Fruit fly (Drosophila melanogaster) whole organism, embryonic: ENCODE data around the gene Nthl1.

Source experiments
- Aef1 ChIP-seq: fragments of 200-800 bp; sonication (Bioruptor generic); IDR thresholded peaks from 3 replicates; pipeline ENCODE4 v1.3.6; 2022; ENCODE audit warnings: missing biosample characterization, missing genetic modification characterization
- Awh ChIP-seq: fragments of 200-800 bp; sonication (Bioruptor generic); IDR thresholded peaks from 2 replicates; pipeline ENCODE4, ENCODE4 v1.3.6; 2022; ENCODE audit warnings: missing biosample characterization, missing genetic modification characterization
- CG10543 ChIP-seq: fragments of 200-800 bp; sonication (Bioruptor generic); optimal IDR thresholded peaks from 3 replicates; lab custom pipeline; 2017; ENCODE audit warnings: missing biosample characterization, mild to moderate bottlenecking, missing genetic modification characterization, moderate library complexity
- CG1233 ChIP-seq: fragments of 200-800 bp; sonication (Bioruptor generic); optimal IDR thresholded peaks from 4 replicates; lab custom pipeline; 2018; ENCODE audit warnings: missing biosample characterization, mild to moderate bottlenecking, missing genetic modification characterization
- CG17361 ChIP-seq: fragments of 200-800 bp; sonication (Bioruptor generic); IDR thresholded peaks from 3 replicates; pipeline ENCODE4 v1.3.6; 2022; ENCODE audit warnings: missing biosample characterization, missing genetic modification characterization
- CG2202 ChIP-seq: fragments of 200-800 bp; sonication (Bioruptor generic); optimal IDR thresholded peaks from 2 replicates; lab custom pipeline; 2018; ENCODE audit warnings: missing biosample characterization, mild to moderate bottlenecking, missing genetic modification characterization
- CG2678 ChIP-seq: fragments of 200-800 bp; sonication (Bioruptor generic); optimal IDR thresholded peaks from 3 replicates; lab custom pipeline; 2019; ENCODE audit warnings: missing biosample characterization, mild to moderate bottlenecking, missing genetic modification characterization, moderate library complexity
- CG4360 ChIP-seq: fragments of 200-800 bp; sonication (Bioruptor generic); IDR thresholded peaks from 2 replicates; pipeline ENCODE4 v1.3.6; 2022; ENCODE audit warnings: missing biosample characterization, missing genetic modification characterization
- Dek ChIP-seq: fragments of 200-800 bp; sonication (Bioruptor generic); optimal IDR thresholded peaks from 3 replicates; lab custom pipeline; 2019; ENCODE audit warnings: missing biosample characterization, mild to moderate bottlenecking, missing genetic modification characterization, moderate library complexity
- GATAe ChIP-seq: fragments of 200-800 bp; sonication (Bioruptor generic); conservative IDR thresholded peaks from 2 replicates; pipeline ENCODE4 v1.3.6; 2022; ENCODE audit warnings: missing biosample characterization, missing genetic modification characterization
- Hr78 ChIP-seq, 2 experiments: fragments of 200-800 bp in 1 of 2; fragments of >200 bp in 1 of 2; sonication (Bioruptor generic) in 1 of 2; optimal IDR thresholded peaks; 2 replicates each; lab custom pipeline; 2017 to 2019; ENCODE audit warnings: missing biosample characterization in 2 of 2, missing genetic modification characterization in 2 of 2, mild to moderate bottlenecking in 1 of 2, moderate library complexity in 1 of 2
- Med ChIP-seq: fragments of 200-800 bp; sonication (Bioruptor generic); peaks from one replicate; lab custom pipeline; 2016; ENCODE audit warnings: missing biosample characterization, missing genetic modification characterization, mild to moderate bottlenecking, inconsistent platforms, moderate library complexity
- Myb ChIP-seq: fragments of 200-800 bp; sonication (Bioruptor generic); optimal IDR thresholded peaks from 2 replicates; lab custom pipeline; 2016; ENCODE audit warnings: missing biosample characterization, missing genetic modification characterization
- Ravus ChIP-seq: fragments of 200-800 bp; sonication (Bioruptor generic); IDR thresholded peaks from 2 replicates; pipeline ENCODE4 v1.3.6; 2022; ENCODE audit warnings: missing biosample characterization, missing genetic modification characterization
- Ssrp ChIP-seq: fragments of 200-800 bp; sonication (Bioruptor generic); optimal IDR thresholded peaks from 2 replicates; lab custom pipeline; 2018; ENCODE audit warnings: missing biosample characterization, mild to moderate bottlenecking, missing genetic modification characterization, moderate library complexity
- Stat92E ChIP-seq, 3 experiments: fragments of >200 bp in 2 of 3; fragments of 200-800 bp in 1 of 3; sonication (Bioruptor generic) in 1 of 3; optimal IDR thresholded peaks; 2 replicates each; lab custom pipeline; 2017 to 2019; ENCODE audit warnings: missing biosample characterization in 3 of 3, missing genetic modification characterization in 3 of 3, mild to moderate bottlenecking in 1 of 3, moderate library complexity in 1 of 3
- Taf1 ChIP-seq: fragments of 200-800 bp; sonication (Bioruptor generic); IDR thresholded peaks from 2 replicates; pipeline ENCODE4 v1.3.6; 2022; ENCODE audit warnings: missing biosample characterization, missing genetic modification characterization
- Xrp1 ChIP-seq: fragments of 200-800 bp; sonication (Bioruptor generic); IDR thresholded peaks from 2 replicates; pipeline ENCODE4 v1.3.6; 2022; ENCODE audit warnings: missing biosample characterization, missing genetic modification characterization
- ash1 ChIP-seq: fragments of 200-800 bp; sonication (Bioruptor generic); optimal IDR thresholded peaks from 2 replicates; lab custom pipeline; 2018; ENCODE audit warnings: missing biosample characterization, mild to moderate bottlenecking, missing genetic modification characterization
- bbx ChIP-seq: fragments of 200-800 bp; sonication (Bioruptor generic); IDR thresholded peaks from 2 replicates; pipeline ENCODE4 v1.3.6; 2022; ENCODE audit warnings: missing biosample characterization, missing genetic modification characterization; ENCODE audit not compliant: partially characterized antibody
- chinmo ChIP-seq: fragments of 200-800 bp; sonication (Bioruptor generic); IDR thresholded peaks from 4 replicates; pipeline ENCODE4 v1.3.6; 2022; ENCODE audit warnings: missing biosample characterization, missing genetic modification characterization; ENCODE audit not compliant: partially characterized antibody
- croc ChIP-seq: fragments of 200-800 bp; sonication (Bioruptor generic); conservative IDR thresholded peaks from 3 replicates; pipeline ENCODE4 v1.3.6; 2022; ENCODE audit warnings: missing biosample characterization, missing genetic modification characterization
- crol ChIP-seq: fragments of 200-800 bp; sonication (Bioruptor generic); IDR thresholded peaks from 2 replicates; pipeline ENCODE4 v1.3.6; 2022; ENCODE audit warnings: missing biosample characterization, missing genetic modification characterization
- crp ChIP-seq, 2 experiments: fragments of 200-800 bp; sonication (Bioruptor generic); optimal IDR thresholded peaks; 2 replicates in 1 of 2; 3 replicates in 1 of 2; lab custom pipeline; 2017; ENCODE audit warnings: missing biosample characterization in 2 of 2, missing genetic modification characterization in 2 of 2, mild to moderate bottlenecking in 1 of 2, moderate library complexity in 1 of 2
- cwo ChIP-seq: fragments of 200-800 bp; sonication (Bioruptor generic); optimal IDR thresholded peaks from 3 replicates; lab custom pipeline; 2017; ENCODE audit warnings: missing biosample characterization, missing genetic modification characterization, mild to moderate bottlenecking, moderate library complexity, missing genetic modification reagents
- danr ChIP-seq: fragments of 200-800 bp; sonication (Bioruptor generic); IDR thresholded peaks from 2 replicates; pipeline ENCODE4 v1.3.6; 2022; ENCODE audit warnings: missing biosample characterization, missing genetic modification characterization
- dmrt11E ChIP-seq: fragments of 200-800 bp; sonication (Bioruptor generic); optimal IDR thresholded peaks from 3 replicates; lab custom pipeline; 2018; ENCODE audit warnings: missing biosample characterization, mild to moderate bottlenecking, missing genetic modification characterization, moderate library complexity
- gcm ChIP-seq: fragments of 200-800 bp; sonication (Bioruptor generic); optimal IDR thresholded peaks from 2 replicates; lab custom pipeline; 2019; ENCODE audit warnings: missing biosample characterization, mild to moderate bottlenecking, missing genetic modification characterization, moderate library complexity
- gsb ChIP-seq: fragments of 200-800 bp; sonication (Bioruptor generic); IDR thresholded peaks from 2 replicates; pipeline ENCODE4 v1.3.6; 2022; ENCODE audit warnings: missing biosample characterization, missing genetic modification characterization
- maf-S ChIP-seq: fragments of 200-800 bp; sonication (Bioruptor generic); optimal IDR thresholded peaks from 2 replicates; lab custom pipeline; 2016; ENCODE audit warnings: missing biosample characterization, missing genetic modification characterization
- mirr ChIP-seq: fragments of 200-800 bp; sonication (Bioruptor generic); optimal IDR thresholded peaks from 3 replicates; lab custom pipeline; 2018; ENCODE audit warnings: missing biosample characterization, mild to moderate bottlenecking, missing genetic modification characterization
- odd ChIP-seq: fragments of 200-800 bp; sonication (Bioruptor generic); optimal IDR thresholded peaks from 2 replicates; lab custom pipeline; 2017; ENCODE audit warnings: missing biosample characterization, mild to moderate bottlenecking, missing genetic modification characterization
- pum ChIP-seq: fragments of 200-800 bp; sonication (Bioruptor generic); optimal IDR thresholded peaks from 2 replicates; lab custom pipeline; 2016; ENCODE audit warnings: missing biosample characterization, missing genetic modification characterization
- ro ChIP-seq: fragments of 200-800 bp; sonication (Bioruptor generic); IDR thresholded peaks from 2 replicates; pipeline ENCODE4 v1.3.6; 2022; ENCODE audit warnings: missing biosample characterization, missing genetic modification characterization
- run ChIP-seq: fragments of 200-800 bp; sonication (Bioruptor generic); optimal IDR thresholded peaks from 3 replicates; lab custom pipeline; 2018; ENCODE audit warnings: missing biosample characterization, mild to moderate bottlenecking, missing genetic modification characterization
- sr ChIP-seq: fragments of 200-800 bp; sonication (Bioruptor generic); IDR thresholded peaks from 3 replicates; pipeline ENCODE4 v1.3.6; 2022; ENCODE audit warnings: missing biosample characterization, missing genetic modification characterization
- sug ChIP-seq: fragments of 200-800 bp; optimal IDR thresholded peaks from 2 replicates; lab custom pipeline; 2019; ENCODE audit warnings: missing biosample characterization, mild to moderate bottlenecking, missing genetic modification characterization, moderate library complexity
- tio ChIP-seq: fragments of 200-800 bp; sonication (Bioruptor generic); optimal IDR thresholded peaks from 2 replicates; lab custom pipeline; 2017; ENCODE audit warnings: missing biosample characterization, missing genetic modification characterization, inconsistent platforms
- twi ChIP-seq: fragments of 200-800 bp; optimal IDR thresholded peaks from 2 replicates; lab custom pipeline; 2019; ENCODE audit warnings: missing biosample characterization, mild to moderate bottlenecking, missing genetic modification characterization, moderate library complexity
- vnd ChIP-seq: fragments of 200-800 bp; sonication (Bioruptor generic); IDR thresholded peaks from 3 replicates; pipeline ENCODE4 v1.3.6; 2022; ENCODE audit warnings: missing biosample characterization, missing genetic modification characterization; ENCODE audit not compliant: partially characterized antibody

Gene Nthl1

dm6 chr2L:20936420-20936819, 8.8 kb upstream of the Nthl1 start (continued):
- no peak for TF ChIP-seq gsb (GFP tag; lab: Robert Waterston, UW)
- TF ChIP-seq pum (GFP tag; lab: Kevin White, UChicago): no peak
- no peak for TF ChIP-seq odd (GFP tag; lab: Kevin White, UChicago)
- peak; percentile 68; the same call in 2 of the 3 replicates for TF ChIP-seq CG17361 (GFP tag; lab: Robert Waterston, UW)
- no peak for TF ChIP-seq Ravus (GFP tag; lab: Robert Waterston, UW)
- TF ChIP-seq CG1233 (GFP tag; lab: Kevin White, UChicago): no peak
- TF ChIP-seq Xrp1 (GFP tag; lab: Robert Waterston, UW): peak; percentile 24; the same call in 1 of the 2 replicates
- TF ChIP-seq dmrt11E (tag; lab: Kevin White, UChicago): peak; percentile 32
- no peak for TF ChIP-seq Myb (GFP tag; lab: Kevin White, UChicago)
- TF ChIP-seq Taf1 (GFP tag; lab: Robert Waterston, UW): no peak
- TF ChIP-seq danr: no peak
- TF ChIP-seq ash1 (GFP tag; lab: Kevin White, UChicago): no peak
- peak; percentile 40 for TF ChIP-seq tio (GFP tag; lab: Kevin White, UChicago)
- TF ChIP-seq cwo (GFP tag; lab: Kevin White, UChicago): no peak
- no peak for TF ChIP-seq CG2202 (tag; lab: Kevin White, UChicago)
- no peak for TF ChIP-seq ro (GFP tag; lab: Robert Waterston, UW)
- peak; percentile 13 for TF ChIP-seq Ssrp
- peak; percentile 9 for TF ChIP-seq CG2678 (tag; lab: Kevin White, UChicago)
- TF ChIP-seq sr (GFP tag; lab: Robert Waterston, UW): no peak

dm6 chr2L:20936061-20936390, 8.4 kb upstream of the Nthl1 start:
- TF ChIP-seq sug (tag; lab: Kevin White, UChicago) (peak; percentile 84), sr (GFP tag; lab: Robert Waterston, UW) (no peak), maf-S (GFP tag; lab: Kevin White, UChicago) (no peak), mirr (GFP tag; lab: Kevin White, UChicago) (peak; percentile 46), chinmo (GFP tag; lab: Robert Waterston, UW) (peak; percentile 60; the same call in 1 of the 4 replicates), Hr78 (GFP tag; optimal IDR thresholded peaks at IDR 0.05; lab: Kevin White, UChicago) (peak in 1 of 2 experiments; percentile 35), Dek (tag; lab: Kevin White, UChicago) (no peak), twi (tag; lab: Kevin White, UChicago) (peak; percentile 82), Med (GFP tag; lab: Kevin White, UChicago) (peak; percentile 65), Aef1 (GFP tag; lab: Robert Waterston, UW) (peak; percentile 50; the same call in 1 of the 3 replicates), CG10543 (peak; percentile 65), gcm (GFP tag; lab: Kevin White, UChicago) (no peak), bbx (GFP tag; lab: Robert Waterston, UW) (0 out of 2 replicates have a peak, but pooled peaks have one; percentile 21), run (tag; lab: Kevin White, UChicago) (peak; percentile 9), Awh (GFP tag; lab: Robert Waterston, UW) (0 out of 2 replicates have a peak, but pooled peaks have one; percentile 37), Stat92E (GFP tag; optimal IDR thresholded peaks at IDR 0.05; lab: Kevin White, UChicago) (no peak), croc (GFP tag; lab: Robert Waterston, UW) (no peak), crp (GFP tag; optimal IDR thresholded peaks at IDR 0.05; lab: Kevin White, UChicago) (peak in 1 of 2 experiments; percentile 10), GATAe (peak; percentile 52; the same call in 1 of the 2 replicates), crol (GFP tag; lab: Robert Waterston, UW) (peak; percentile 87), CG4360 (GFP tag; lab: Robert Waterston, UW) (peak; percentile 58; the same call in 1 of the 2 replicates), vnd (GFP tag; lab: Robert Waterston, UW) (0 out of 3 replicates have a peak, but pooled peaks have one; percentile 19)
